Worm (Caenorhabditis elegans): Measurements from ENCODE around the gene F14H3.12.

- TF ChIP-seq ama-1 (optimal IDR thresholded peaks at IDR 0.05) = no peak
- TF ChIP-seq aly-1 (tag; optimal IDR thresholded peaks at IDR 0.05) = no peak
- TF ChIP-seq scrt-1 (GFP tag; IDR thresholded peaks at IDR 0.05) = no peak
- TF ChIP-seq ets-7 (tag; optimal IDR thresholded peaks at IDR 0.05) = no peak
- TF ChIP-seq ceh-13 (GFP tag; optimal IDR thresholded peaks at IDR 0.05) = no peak
- no peak for TF ChIP-seq flt-1 (GFP tag; IDR thresholded peaks at IDR 0.05)
- no peak for TF ChIP-seq pes-1 (GFP tag; IDR thresholded peaks at IDR 0.05)
- no peak for TF ChIP-seq tbx-11 (GFP tag; IDR thresholded peaks at IDR 0.05)
- TF ChIP-seq hmg-4 (GFP tag; optimal IDR thresholded peaks at IDR 0.05) = no peak
- no peak for TF ChIP-seq F13C5.2 (tag; optimal IDR thresholded peaks at IDR 0.05)
These were observed 18.1 kb downstream of the F14H3.12 start, which contains the start of gene F14H3.5 for ce11 chrV:16057010-16057463.
